Fruit fly (Drosophila melanogaster) whole organism, embryonic: ENCODE data around the gene CG42726.

ENCODE experiments used
- Antp ChIP-seq: fragments of 200-800 bp; sonication (Bioruptor generic); optimal IDR thresholded peaks from 3 replicates; lab custom pipeline; 2016; ENCODE audit warnings: missing biosample characterization, missing genetic modification characterization
- Atf3 ChIP-seq: fragments of 200-800 bp; sonication (Bioruptor generic); optimal IDR thresholded peaks from 3 replicates; lab custom pipeline; 2016; ENCODE audit warnings: missing biosample characterization, missing genetic modification characterization
- Bteb2 ChIP-seq: fragments of 200-800 bp; sonication (Bioruptor generic); optimal IDR thresholded peaks from 2 replicates; lab custom pipeline; 2016; ENCODE audit warnings: missing biosample characterization, missing genetic modification characterization
- CG10147 ChIP-seq: fragments of 200-800 bp; sonication (Bioruptor generic); optimal IDR thresholded peaks from 2 replicates; lab custom pipeline; 2019; ENCODE audit warnings: missing biosample characterization, mild to moderate bottlenecking, missing genetic modification characterization, moderate library complexity
- CG10209 ChIP-seq: fragments of 200-800 bp; sonication (Bioruptor generic); optimal IDR thresholded peaks from 3 replicates; lab custom pipeline; 2017; ENCODE audit warnings: missing biosample characterization, mild to moderate bottlenecking, missing genetic modification characterization, missing genetic modification reagents
- CG10274 ChIP-seq: fragments of 200-800 bp; sonication (Bioruptor generic); optimal IDR thresholded peaks from 3 replicates; lab custom pipeline; 2017; ENCODE audit warnings: missing biosample characterization, mild to moderate bottlenecking, missing genetic modification characterization
- CG10462 ChIP-seq: fragments of 200-800 bp; sonication (Bioruptor generic); optimal IDR thresholded peaks from 2 replicates; lab custom pipeline; 2016; ENCODE audit warnings: missing biosample characterization, missing genetic modification characterization
- CG11247 ChIP-seq: fragments of 200-800 bp; sonication (Bioruptor generic); IDR thresholded peaks from 2 replicates; pipeline ENCODE4 v1.3.6; 2022; ENCODE audit warnings: missing biosample characterization, missing genetic modification characterization
- CG12391 ChIP-seq: fragments of 200-800 bp; sonication (Bioruptor generic); optimal IDR thresholded peaks from 3 replicates; lab custom pipeline; 2018; ENCODE audit warnings: missing biosample characterization, mild to moderate bottlenecking, missing genetic modification characterization, moderate library complexity
- CG12744 ChIP-seq: fragments of 200-800 bp; sonication (Bioruptor generic); optimal IDR thresholded peaks from 2 replicates; lab custom pipeline; 2016; ENCODE audit warnings: missing biosample characterization, missing genetic modification characterization
- CG13287 ChIP-seq: fragments of 200-800 bp; sonication (Bioruptor generic); IDR thresholded peaks from 2 replicates; pipeline ENCODE4 v1.3.6; 2022; ENCODE audit warnings: missing biosample characterization, missing genetic modification characterization; ENCODE audit not compliant: partially characterized antibody
- CG13424 ChIP-seq: fragments of 200-800 bp; sonication (Bioruptor generic); optimal IDR thresholded peaks from 2 replicates; lab custom pipeline; 2019; ENCODE audit warnings: missing biosample characterization, mild to moderate bottlenecking, missing genetic modification characterization, moderate library complexity
- CG15011 ChIP-seq: fragments of 200-800 bp; sonication (Bioruptor generic); optimal IDR thresholded peaks from 3 replicates; lab custom pipeline; 2018; ENCODE audit warnings: missing biosample characterization, mild to moderate bottlenecking, missing genetic modification characterization
- CG16815 ChIP-seq: fragments of 200-800 bp; sonication (Bioruptor generic); optimal IDR thresholded peaks from 3 replicates; lab custom pipeline; 2017; ENCODE audit warnings: missing biosample characterization, mild to moderate bottlenecking, missing genetic modification characterization
- CG2129 ChIP-seq: fragments of 200-800 bp; sonication (Bioruptor generic); IDR thresholded peaks from 2 replicates; pipeline ENCODE4 v1.3.6; 2022; ENCODE audit warnings: missing biosample characterization, missing genetic modification characterization; ENCODE audit not compliant: partially characterized antibody
- CG30020 ChIP-seq: fragments of 200-800 bp; optimal IDR thresholded peaks from 2 replicates; lab custom pipeline; 2019; ENCODE audit warnings: missing biosample characterization, mild to moderate bottlenecking, missing genetic modification characterization, moderate library complexity
- CG31388 ChIP-seq: fragments of 200-800 bp; sonication (Bioruptor generic); optimal IDR thresholded peaks from 2 replicates; lab custom pipeline; 2016; ENCODE audit warnings: missing biosample characterization, missing genetic modification characterization
- CG34224 ChIP-seq: fragments of 200-800 bp; sonication (Bioruptor generic); IDR thresholded peaks from 3 replicates; pipeline ENCODE4 v1.3.6; 2022; ENCODE audit warnings: missing biosample characterization, missing genetic modification characterization; ENCODE audit not compliant: partially characterized antibody
- CG4854 ChIP-seq: fragments of 200-800 bp; sonication (Bioruptor generic); optimal IDR thresholded peaks from 2 replicates; lab custom pipeline; 2016; ENCODE audit warnings: missing biosample characterization, missing genetic modification characterization, inconsistent platforms
- CG9932 ChIP-seq: fragments of 200-800 bp; sonication (Bioruptor generic); IDR thresholded peaks from 2 replicates; pipeline ENCODE4 v1.3.6; 2022; ENCODE audit warnings: missing biosample characterization, missing genetic modification characterization
- CoRest ChIP-seq: fragments of 200-800 bp; sonication (Bioruptor generic); optimal IDR thresholded peaks from 3 replicates; lab custom pipeline; 2018; ENCODE audit warnings: missing biosample characterization, mild to moderate bottlenecking, missing genetic modification characterization, moderate library complexity
- Dref ChIP-seq: fragments of 200-800 bp; sonication (Bioruptor generic); IDR thresholded peaks from 2 replicates; pipeline ENCODE4 v1.3.6; 2022; ENCODE audit warnings: missing biosample characterization, missing genetic modification characterization
- Fer1 ChIP-seq: fragments of 200-800 bp; sonication (Bioruptor generic); optimal IDR thresholded peaks from 2 replicates; lab custom pipeline; 2017; ENCODE audit warnings: missing biosample characterization, mild to moderate bottlenecking, missing genetic modification characterization
- HLHmδ ChIP-seq: fragments of 200-800 bp; sonication (Bioruptor generic); optimal IDR thresholded peaks from 2 replicates; lab custom pipeline; 2018; ENCODE audit warnings: missing biosample characterization, mild to moderate bottlenecking, missing genetic modification characterization, moderate library complexity
- Hr51 ChIP-seq, 2 experiments: fragments of 200-800 bp; sonication (Bioruptor generic); optimal IDR thresholded peaks; 2 replicates in 1 of 2; 3 replicates in 1 of 2; lab custom pipeline; 2016 to 2018; ENCODE audit warnings: missing biosample characterization in 2 of 2, missing genetic modification characterization in 2 of 2, mild to moderate bottlenecking in 1 of 2, moderate library complexity in 1 of 2
- Hsf ChIP-seq: fragments of 200-800 bp; sonication (Bioruptor generic); optimal IDR thresholded peaks from 3 replicates; lab custom pipeline; 2016; ENCODE audit warnings: missing biosample characterization, missing genetic modification characterization
- Lhr ChIP-seq: fragments of 200-800 bp; sonication (Bioruptor generic); optimal IDR thresholded peaks from 3 replicates; lab custom pipeline; 2017; ENCODE audit warnings: mild to moderate bottlenecking, missing biosample characterization, missing genetic modification reagents, missing genetic modification characterization
- Oli ChIP-seq: fragments of 200-800 bp; sonication (Bioruptor generic); optimal IDR thresholded peaks from 2 replicates; lab custom pipeline; 2018; ENCODE audit warnings: missing biosample characterization, mild to moderate bottlenecking, missing genetic modification characterization, moderate library complexity
- PHDP ChIP-seq: fragments of 200-800 bp; sonication (Bioruptor generic); optimal IDR thresholded peaks from 3 replicates; lab custom pipeline; 2018; ENCODE audit warnings: missing biosample characterization, mild to moderate bottlenecking, missing genetic modification characterization, moderate library complexity
- Rfx ChIP-seq: fragments of 200-800 bp; sonication (Bioruptor generic); IDR thresholded peaks from 2 replicates; pipeline ENCODE4 v1.3.6; 2022; ENCODE audit warnings: missing biosample characterization, missing genetic modification characterization
- Six4 ChIP-seq: fragments of 200-800 bp; sonication (Bioruptor generic); optimal IDR thresholded peaks from 2 replicates; lab custom pipeline; 2016; ENCODE audit warnings: missing biosample characterization, missing genetic modification characterization
- Stat92E ChIP-seq, 3 experiments: fragments of >200 bp in 2 of 3; fragments of 200-800 bp in 1 of 3; sonication (Bioruptor generic) in 1 of 3; optimal IDR thresholded peaks; 2 replicates each; lab custom pipeline; 2017 to 2019; ENCODE audit warnings: missing biosample characterization in 3 of 3, missing genetic modification characterization in 3 of 3, mild to moderate bottlenecking in 1 of 3, moderate library complexity in 1 of 3
- aop ChIP-seq: fragments of 200-800 bp; sonication (Bioruptor generic); IDR thresholded peaks from 2 replicates; pipeline ENCODE4 v1.3.6; 2022; ENCODE audit warnings: missing biosample characterization, missing genetic modification characterization
- br ChIP-seq: fragments of >200 bp; optimal IDR thresholded peaks from 2 replicates; lab custom pipeline; 2017
- cg ChIP-seq: fragments of 200-800 bp; sonication (Bioruptor generic); optimal IDR thresholded peaks from 3 replicates; lab custom pipeline; 2019; ENCODE audit warnings: missing biosample characterization, mild to moderate bottlenecking, missing genetic modification characterization, moderate library complexity
- chif ChIP-seq, 2 experiments: fragments of 200-800 bp; sonication (Bioruptor generic); optimal IDR thresholded peaks; 3 replicates each; lab custom pipeline; 2016; ENCODE audit warnings: missing biosample characterization in 2 of 2, missing genetic modification characterization in 2 of 2
- chm ChIP-seq: fragments of 200-800 bp; sonication (Bioruptor generic); IDR thresholded peaks from 2 replicates; pipeline ENCODE4 v1.3.6; 2022; ENCODE audit warnings: missing biosample characterization, missing genetic modification characterization
- croc ChIP-seq: fragments of 200-800 bp; sonication (Bioruptor generic); conservative IDR thresholded peaks from 3 replicates; pipeline ENCODE4 v1.3.6; 2022; ENCODE audit warnings: missing biosample characterization, missing genetic modification characterization
- danr ChIP-seq: fragments of 200-800 bp; sonication (Bioruptor generic); IDR thresholded peaks from 2 replicates; pipeline ENCODE4 v1.3.6; 2022; ENCODE audit warnings: missing biosample characterization, missing genetic modification characterization
- dm ChIP-seq: fragments of 200-800 bp; sonication (Bioruptor generic); optimal IDR thresholded peaks from 3 replicates; lab custom pipeline; 2016; ENCODE audit warnings: missing biosample characterization, missing genetic modification characterization
- fd96Cb ChIP-seq: fragments of 200-800 bp; sonication (Bioruptor generic); optimal IDR thresholded peaks from 2 replicates; lab custom pipeline; 2018; ENCODE audit warnings: missing biosample characterization, mild to moderate bottlenecking, missing genetic modification characterization, moderate library complexity
- klu ChIP-seq: fragments of 200-800 bp; sonication (Bioruptor generic); IDR thresholded peaks from 2 replicates; pipeline ENCODE4 v1.3.6; 2022; ENCODE audit warnings: missing biosample characterization, missing genetic modification characterization
- knrl ChIP-seq: fragments of 200-800 bp; sonication (Bioruptor generic); IDR thresholded peaks from 3 replicates; pipeline ENCODE4 v1.3.6; 2022; ENCODE audit warnings: missing biosample characterization, missing genetic modification characterization; ENCODE audit not compliant: partially characterized antibody
- nmo ChIP-seq: fragments of 200-800 bp; sonication (Bioruptor generic); optimal IDR thresholded peaks from 2 replicates; lab custom pipeline; 2018; ENCODE audit warnings: missing biosample characterization, mild to moderate bottlenecking, missing genetic modification characterization, moderate library complexity
- tin ChIP-seq: fragments of 200-800 bp; sonication (Bioruptor generic); optimal IDR thresholded peaks from 3 replicates; lab custom pipeline; 2016; ENCODE audit warnings: missing biosample characterization, missing genetic modification characterization
- ttk ChIP-seq: fragments of 200-800 bp; sonication (Bioruptor generic); IDR thresholded peaks from 2 replicates; pipeline ENCODE4 v2.1.2; 2022; ENCODE audit warnings: missing biosample characterization, missing genetic modification characterization
- tx ChIP-seq: fragments of 200-800 bp; sonication (Bioruptor generic); optimal IDR thresholded peaks from 2 replicates; lab custom pipeline; 2016; ENCODE audit warnings: missing biosample characterization, missing genetic modification characterization
- unc-4 ChIP-seq: fragments of 200-800 bp; sonication (Bioruptor generic); IDR thresholded peaks from 2 replicates; pipeline ENCODE4 v1.3.6; 2022; ENCODE audit warnings: missing biosample characterization, missing genetic modification characterization; ENCODE audit not compliant: partially characterized antibody

The CG42726 gene

dm6 chr3R:15342926-15343685 lies 4.7 kb upstream of the CG42726 start, which contains the start of gene Nagk (continued):
- TF ChIP-seq CG31388 (GFP tag; lab: Kevin White, UChicago) (peak; percentile 57), tin (GFP tag; lab: Kevin White, UChicago) (peak; percentile 53), Antp (GFP tag; lab: Kevin White, UChicago) (peak; percentile 20), ttk (GFP tag; lab: Robert Waterston, UW) (no peak), CG13287 (peak; percentile 36; the same call in 1 of the 2 replicates), PHDP (tag; lab: Kevin White, UChicago) (peak; percentile 48), knrl (no peak; the same call in 2 of the 3 replicates), Stat92E (GFP tag; optimal IDR thresholded peaks at IDR 0.05; lab: Kevin White, UChicago) (no peak), klu (GFP tag; lab: Robert Waterston, UW) (no peak), HLHmδ (GFP tag; lab: Kevin White, UChicago) (no peak), Bteb2 (GFP tag; lab: Kevin White, UChicago) (peak; percentile 50), CG15011 (GFP tag; lab: Kevin White, UChicago) (peak; percentile 71), tx (GFP tag; lab: Kevin White, UChicago) (peak; percentile 34), Lhr (no peak), CG4854 (GFP tag; lab: Kevin White, UChicago) (peak; percentile 52), Oli (tag; lab: Kevin White, UChicago) (peak; percentile 80), CG12744 (GFP tag; lab: Kevin White, UChicago) (no peak), CG9932 (GFP tag; lab: Robert Waterston, UW) (peak; percentile 32), CG12391 (tag; lab: Kevin White, UChicago) (peak; percentile 77), CG16815 (peak; percentile 54), cg (GFP tag; lab: Kevin White, UChicago) (no peak), croc (GFP tag; lab: Robert Waterston, UW) (no peak), nmo (GFP tag; lab: Kevin White, UChicago) (peak; percentile 82), danr (GFP tag; lab: Robert Waterston, UW) (no peak), CG34224 (GFP tag; lab: Robert Waterston, UW) (no peak), Six4 (GFP tag; lab: Kevin White, UChicago) (peak; percentile 56), Atf3 (peak; percentile 6), chm (GFP tag; lab: Robert Waterston, UW) (peak; percentile 19; the same call in 1 of the 2 replicates), Hr51 (GFP tag; optimal IDR thresholded peaks at IDR 0.05; lab: Kevin White, UChicago) (peak; percentile 13 to 68), Hsf (GFP tag; lab: Kevin White, UChicago) (peak; percentile 67), CG13424 (tag; lab: Kevin White, UChicago) (peak; percentile 52), chif (GFP tag; optimal IDR thresholded peaks at IDR 0.05; lab: Kevin White, UChicago) (peak; percentile 9 to 72), fd96Cb (tag; lab: Kevin White, UChicago) (peak; percentile 41), CG10462 (GFP tag; lab: Kevin White, UChicago) (no peak), dm (GFP tag; lab: Kevin White, UChicago) (peak; percentile 38), CG10147 (GFP tag; lab: Kevin White, UChicago) (peak; percentile 50), CG11247 (GFP tag; lab: Robert Waterston, UW) (0 out of 2 replicates have a peak, but pooled peaks have one; percentile 5), aop (0 out of 2 replicates have a peak, but pooled peaks have one; percentile 24), CG10274 (peak; percentile 56), CoRest (tag; lab: Kevin White, UChicago) (peak; percentile 77), CG30020 (tag; lab: Kevin White, UChicago) (peak; percentile 4), CG2129 (GFP tag; lab: Robert Waterston, UW) (no peak), Fer1 (GFP tag; lab: Kevin White, UChicago) (peak; percentile 37), CG10209 (GFP tag; lab: Kevin White, UChicago) (peak; percentile 68), Rfx (GFP tag; lab: Robert Waterston, UW) (peak; percentile 44), Dref (peak; percentile 56), unc-4 (no peak), br (no peak)
